Fruit fly (Drosophila melanogaster): ENCODE data around the gene CG3323.
A peak's percentile ranks its signal among the peaks of the same experiment; 100 is the strongest.

Gene CG3323

dm6 chrX:5332259-5332862 is 26.9 kb upstream of the CG3323 start, which contains the start of gene CanB (continued):
- TF ChIP-seq CG17359 (tag; optimal IDR thresholded peaks at IDR 0.05) (no peak), Ets97D (GFP tag; optimal IDR thresholded peaks at IDR 0.05) (peak; percentile 70), NK7.1 (GFP tag; optimal IDR thresholded peaks at IDR 0.05) (no peak), en (GFP tag; optimal IDR thresholded peaks at IDR 0.05) (no peak), fu2 (GFP tag; optimal IDR thresholded peaks at IDR 0.05) (no peak), sna (GFP tag; IDR thresholded peaks at IDR 0.05; ENCODE audit: partially characterized antibody) (peak; percentile 52; the same call in 1 of the 2 replicates), Hmr (GFP tag; optimal IDR thresholded peaks at IDR 0.05) (peak; percentile 30), amos (GFP tag; IDR thresholded peaks at IDR 0.05; ENCODE audit: partially characterized antibody) (peak; percentile 73), CG4730 (GFP tag; IDR thresholded peaks at IDR 0.05) (no peak), Elba2 (GFP tag; optimal IDR thresholded peaks at IDR 0.05) (no peak), CG10543 (GFP tag; optimal IDR thresholded peaks at IDR 0.05) (no peak), lilli (GFP tag; optimal IDR thresholded peaks at IDR 0.05) (peak; percentile 16), CG7556 (GFP tag; optimal IDR thresholded peaks at IDR 0.05) (no peak), chinmo (GFP tag; IDR thresholded peaks at IDR 0.05; ENCODE audit: partially characterized antibody) (0 out of 4 replicates have a peak, but pooled peaks have one; percentile 33), az2 (GFP tag; optimal IDR thresholded peaks at IDR 0.05) (peak; percentile 7), CG11696 (GFP tag; IDR thresholded peaks at IDR 0.05) (no peak), tna (GFP tag; IDR thresholded peaks at IDR 0.05; ENCODE audit: partially characterized antibody) (no peak), cad (GFP tag; optimal IDR thresholded peaks at IDR 0.05) (no peak), Bgb (GFP tag; IDR thresholded peaks at IDR 0.05; ENCODE audit: partially characterized antibody) (peak; percentile 57), CG2129 (GFP tag; IDR thresholded peaks at IDR 0.05; ENCODE audit: partially characterized antibody) (peak; percentile 69), ssp (GFP tag; IDR thresholded peaks at IDR 0.05) (no peak), CG3163 (GFP tag; optimal IDR thresholded peaks at IDR 0.05) (peak; percentile 2), CG33557 (GFP tag; optimal IDR thresholded peaks at IDR 0.05) (no peak), ewg (GFP tag; optimal IDR thresholded peaks at IDR 0.05) (peak; percentile 55), bbx (GFP tag; IDR thresholded peaks at IDR 0.05; ENCODE audit: partially characterized antibody) (peak; percentile 57), vnd (GFP tag; IDR thresholded peaks at IDR 0.05; ENCODE audit: partially characterized antibody) (peak; percentile 53; the same call in 1 of the 3 replicates), BEAF-32 (GFP tag; optimal IDR thresholded peaks at IDR 0.05) (peak; percentile 74), tin (GFP tag; optimal IDR thresholded peaks at IDR 0.05) (peak; percentile 28), zen2 (GFP tag; IDR thresholded peaks at IDR 0.05; ENCODE audit: partially characterized antibody) (peak; percentile 24; the same call in 1 of the 3 replicates), crp (GFP tag; optimal IDR thresholded peaks at IDR 0.05) (peak in 1 of 2 experiments; percentile 46), inv (GFP tag; IDR thresholded peaks at IDR 0.05; ENCODE audit: partially characterized antibody) (peak; percentile 38; the same call in 1 of the 2 replicates), CG9932 (GFP tag; IDR thresholded peaks at IDR 0.05) (peak; percentile 34; the same call in 1 of the 2 replicates), CG4424 (GFP tag; optimal IDR thresholded peaks at IDR 0.05) (peak; percentile 13), Blimp-1 (GFP tag; optimal IDR thresholded peaks at IDR 0.05) (peak; percentile 66), pzg (GFP tag; optimal IDR thresholded peaks at IDR 0.05) (peak; percentile 29), CG31388 (GFP tag; optimal IDR thresholded peaks at IDR 0.05) (no peak), Sry-δ (GFP tag; optimal IDR thresholded peaks at IDR 0.05) (peak; percentile 82), CG12391 (tag; optimal IDR thresholded peaks at IDR 0.05) (peak; percentile 26), Oaz (GFP tag; IDR thresholded peaks at IDR 0.05) (no peak), CG2120 (GFP tag; optimal IDR thresholded peaks at IDR 0.05) (peak; percentile 28), Scr (GFP tag; IDR thresholded peaks at IDR 0.05; ENCODE audit: partially characterized antibody) (peak; percentile 72), CG4282 (GFP tag; optimal IDR thresholded peaks at IDR 0.05) (no peak), phol (tag; optimal IDR thresholded peaks at IDR 0.05) (peak; percentile 18), Xbp1 (GFP tag; optimal IDR thresholded peaks at IDR 0.05) (peak; percentile 19), CG11456 (GFP tag; IDR thresholded peaks at IDR 0.05) (0 out of 3 replicates have a peak, but pooled peaks have one; percentile 64), gro (GFP tag; optimal IDR thresholded peaks at IDR 0.05) (peak; percentile 31), maf-S (GFP tag; optimal IDR thresholded peaks at IDR 0.05) (no peak), Opbp (GFP tag; IDR thresholded peaks at IDR 0.05; ENCODE audit: partially characterized antibody) (peak; percentile 53; the same call in 2 of the 3 replicates)
